Worm (Caenorhabditis elegans): ENCODE results near the gene srab-3.

The srab-3 gene

DNA sequence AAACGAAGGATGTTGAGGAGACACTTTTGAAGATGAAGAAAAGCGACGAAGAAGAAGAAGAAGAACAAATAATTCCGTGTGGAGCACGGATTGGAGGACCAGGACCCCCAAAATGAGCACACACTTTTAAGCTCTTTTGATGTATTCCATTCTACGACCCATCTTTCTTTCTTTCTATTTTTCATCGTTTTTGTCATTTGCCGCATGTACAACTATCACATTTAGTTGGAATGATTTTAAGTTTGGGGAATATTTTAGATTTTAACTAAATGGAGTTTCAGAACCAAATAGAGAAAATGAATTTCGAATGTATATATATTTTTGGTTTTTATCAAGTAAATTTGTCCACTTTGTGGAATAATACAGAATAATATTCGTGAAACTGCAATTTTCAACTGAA is 8.8 kb downstream of the srab-3 start, which contains the start of gene unc-46:
Gene unc-46 (minus strand): TSS at position 101 of the 400 bp plus-strand sequence.
- no peak for TF ChIP-seq unc-62 (GFP tag; optimal IDR thresholded peaks at IDR 0.05)

DNA sequence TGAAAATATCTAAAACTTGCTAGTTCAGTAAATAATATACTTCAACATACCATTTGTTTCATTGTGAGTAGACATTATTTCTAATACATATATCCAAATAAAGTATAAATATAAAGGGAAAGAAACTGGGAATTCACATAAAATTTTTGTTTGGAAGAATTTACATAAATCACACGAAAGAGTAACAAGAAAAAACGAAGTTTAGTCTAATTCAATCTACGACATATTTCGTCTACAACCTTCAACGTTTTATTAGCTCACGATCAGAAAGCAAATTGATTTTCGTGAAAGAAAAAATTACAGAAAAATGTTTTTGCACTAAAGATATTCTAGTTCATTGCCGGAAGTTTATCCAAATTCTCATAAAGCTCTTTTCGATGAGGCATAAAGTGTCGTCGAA is 10.7 kb downstream of the srab-3 start, which contains the start of gene C04F5.2:
Gene C04F5.2 (minus strand): TSS at position 101 of the 400 bp plus-strand sequence.
- TF ChIP-seq unc-62 (GFP tag; optimal IDR thresholded peaks at IDR 0.05): no peak

DNA sequence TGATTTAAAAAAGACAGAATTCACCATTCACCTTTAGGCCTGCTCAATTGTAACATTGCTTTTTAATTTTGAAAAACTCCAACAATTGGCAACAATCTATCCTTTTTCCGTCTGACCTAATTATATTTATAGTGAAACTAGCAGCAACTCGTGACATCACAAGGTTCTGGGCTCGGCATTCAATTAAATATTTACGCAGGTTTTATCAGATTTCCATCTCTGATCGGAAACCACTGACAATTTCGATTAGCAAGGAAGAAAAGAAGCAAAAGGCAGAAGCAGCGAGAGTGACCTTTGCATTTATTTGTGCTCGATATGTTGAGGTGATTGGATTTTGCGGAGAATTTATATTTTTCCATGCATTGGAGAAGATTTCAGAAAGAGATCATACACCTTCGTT is 17.3 kb downstream of the srab-3 start:
- TF ChIP-seq unc-62 (GFP tag; optimal IDR thresholded peaks at IDR 0.05): no peak

- TF ChIP-seq unc-62 (GFP tag; optimal IDR thresholded peaks at IDR 0.05): no peak
These were observed 18.1 kb downstream of the srab-3 start, which contains the start of gene glb-32 for ce11 chrV:5089497-5090134. glb-32 (minus strand) TSS chrV:5089547.

DNA sequence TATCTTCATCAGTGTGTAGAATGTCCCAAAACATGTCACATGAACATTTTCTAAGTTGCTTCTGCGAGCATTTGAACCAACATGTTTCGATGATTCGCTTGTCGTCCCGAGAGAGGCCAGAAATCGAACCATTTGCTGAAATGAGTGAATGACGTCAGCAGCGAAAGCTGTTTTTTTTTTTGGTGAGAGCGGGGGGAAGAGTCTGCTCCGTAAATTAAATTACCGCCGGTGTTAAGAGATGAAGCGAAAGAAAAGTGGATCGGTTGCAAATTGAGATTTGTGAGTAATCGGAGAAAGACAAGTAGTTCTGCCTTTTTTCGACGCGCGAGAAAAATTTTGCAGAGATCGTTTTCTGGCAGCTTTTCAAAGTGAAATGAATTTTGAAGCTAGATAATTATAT is 19.4 kb downstream of the srab-3 start:
- TF ChIP-seq unc-62 (GFP tag; optimal IDR thresholded peaks at IDR 0.05): no peak

DNA sequence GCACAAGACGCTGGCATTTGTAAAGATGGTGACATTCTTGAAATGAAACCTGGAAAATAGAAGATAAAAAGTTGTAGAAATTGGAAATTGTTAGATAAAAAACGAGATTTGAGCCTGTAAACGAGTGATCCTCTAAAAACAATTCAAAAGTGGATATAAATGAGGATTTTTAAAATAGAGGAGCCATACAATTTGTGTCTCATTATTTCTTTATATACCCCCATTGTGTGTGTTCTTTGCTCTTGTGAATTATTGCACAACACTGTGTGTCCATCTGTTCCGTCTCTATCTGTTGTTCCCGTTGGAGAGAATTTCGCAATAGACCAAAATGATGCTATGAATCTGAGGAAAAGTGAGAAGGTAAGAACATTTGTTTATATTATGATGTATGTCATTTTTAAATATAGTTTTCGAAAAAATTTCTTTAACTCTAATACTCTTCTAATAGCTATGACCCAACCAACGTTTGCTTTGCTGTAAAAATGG is 20.8 kb downstream of the srab-3 start, which contains the start of gene Y58A7A.5:
Gene Y58A7A.5 (minus strand): TSS at position 51 of the 486 bp plus-strand sequence.
- TF ChIP-seq unc-62 (GFP tag; optimal IDR thresholded peaks at IDR 0.05): no peak

DNA sequence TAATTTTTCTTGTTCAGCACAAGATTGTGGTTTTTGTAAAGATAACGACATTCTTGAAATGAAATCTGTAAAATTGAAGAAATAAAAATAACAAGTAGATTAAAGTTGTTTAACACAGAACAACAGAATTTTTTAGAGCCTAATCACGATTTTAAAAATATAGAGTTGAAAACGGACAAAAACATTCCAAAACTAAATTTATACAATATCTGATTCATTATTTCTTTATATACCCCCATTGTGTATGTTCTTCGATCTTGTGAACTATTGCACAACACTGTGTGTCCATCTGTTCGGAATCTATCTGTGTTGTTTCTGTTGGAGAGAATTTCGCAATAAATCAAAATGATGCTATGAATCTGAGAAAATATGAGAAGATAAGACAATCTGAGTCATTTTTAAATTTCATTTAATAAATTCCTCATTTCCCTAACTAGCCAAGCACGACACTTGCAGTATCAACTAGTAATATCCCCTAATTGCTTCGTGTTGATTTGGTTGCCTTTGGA is 22.7 kb downstream of the srab-3 start, which contains the start of gene Y58A7A.4:
Gene Y58A7A.4 (minus strand): TSS at position 51 of the 509 bp plus-strand sequence.
- no peak for TF ChIP-seq unc-62 (GFP tag; optimal IDR thresholded peaks at IDR 0.05)

- TF ChIP-seq unc-62 (GFP tag; optimal IDR thresholded peaks at IDR 0.05): no peak
These were observed 26.8 kb downstream of the srab-3 start, which contains the start of gene Y58A7A.3 for ce11 chrV:5080853-5081338. Y58A7A.3 (minus strand) TSS chrV:5080903.

ce11 chrV:5072082-5072481 is 35.6 kb downstream of the srab-3 start, which contains the start of gene Y58A7A.2:
Y58A7A.2 (minus strand) TSS chrV:5072182.
- TF ChIP-seq unc-62 (GFP tag; optimal IDR thresholded peaks at IDR 0.05): no peak

DNA sequence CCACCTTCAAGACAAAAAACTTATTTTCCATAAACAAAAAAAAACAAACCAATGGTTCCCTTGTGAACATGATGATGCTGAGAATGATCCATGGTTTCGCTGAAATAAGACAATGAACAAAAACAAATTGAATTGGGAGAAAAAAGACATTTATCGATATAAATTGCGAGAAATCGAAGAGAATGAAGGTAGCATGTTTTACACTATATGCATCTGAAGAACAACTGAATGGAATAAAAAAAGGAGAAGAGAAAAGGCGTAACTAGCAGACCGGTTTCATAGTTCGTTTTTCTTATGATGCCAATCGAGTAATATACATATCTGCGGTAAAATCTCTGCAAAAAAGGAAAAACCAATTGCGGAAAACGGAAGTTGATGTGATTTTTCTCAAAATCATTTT is 38.3 kb downstream of the srab-3 start, which contains the start of gene Y58A7A.1:
Gene Y58A7A.1 (minus strand): TSS at position 101 of the 400 bp plus-strand sequence.
- no peak for TF ChIP-seq unc-62 (GFP tag; optimal IDR thresholded peaks at IDR 0.05)

DNA sequence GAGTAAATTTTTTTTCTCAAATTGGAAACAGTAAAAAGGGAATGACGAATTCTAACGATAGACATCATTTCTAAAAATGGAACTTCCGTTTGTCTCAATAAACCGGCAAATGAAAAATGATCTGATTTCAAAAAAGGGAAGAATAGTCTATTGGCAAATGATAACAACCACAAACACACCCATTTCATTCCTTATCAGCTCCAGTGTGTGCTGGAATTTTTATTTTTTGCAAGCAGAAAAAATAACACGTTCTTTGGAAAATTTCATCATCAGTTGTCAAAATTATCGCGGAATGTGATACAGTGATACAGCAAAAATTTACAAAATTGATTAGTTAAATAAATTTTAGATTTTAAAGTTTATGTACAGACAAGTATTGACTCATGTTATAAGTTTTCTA is 40.3 kb downstream of the srab-3 start:
- no peak for TF ChIP-seq unc-62 (GFP tag; optimal IDR thresholded peaks at IDR 0.05)

DNA sequence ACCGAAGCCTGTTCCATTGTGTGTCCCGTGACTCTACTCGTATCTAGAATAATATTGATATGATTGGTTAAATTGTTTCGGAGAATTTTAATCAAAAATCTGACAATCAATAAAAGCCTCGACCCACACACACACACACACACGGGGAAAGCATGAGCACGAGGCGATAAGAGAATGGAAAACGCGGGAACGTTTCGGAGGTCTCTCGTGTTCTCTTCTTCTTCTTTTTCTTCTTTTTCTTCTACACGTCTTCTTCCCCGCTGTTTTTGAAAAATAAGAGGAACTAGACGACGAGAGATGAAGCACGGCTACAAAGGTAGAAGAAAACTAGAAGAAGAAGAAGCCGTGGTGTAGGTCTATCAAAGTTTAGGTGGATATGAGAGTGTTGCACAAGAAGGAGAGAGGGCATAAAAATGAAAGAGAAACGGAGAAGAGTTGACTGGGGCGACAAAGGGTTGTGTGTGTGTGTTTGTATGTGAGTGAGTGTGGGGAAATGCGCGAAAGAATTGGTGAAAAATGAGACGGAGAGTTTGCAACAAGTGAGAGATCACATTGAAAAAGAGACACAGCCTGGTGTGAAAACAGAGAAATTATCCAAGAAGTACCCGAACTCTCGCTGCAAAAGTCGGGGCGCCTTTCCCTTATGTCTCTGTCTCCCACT is 42.8 kb downstream of the srab-3 start, which contains the start of gene mlk-1:
Gene mlk-1 (minus strand): TSS at position 51 of the 661 bp plus-strand sequence.
- TF ChIP-seq unc-62 (GFP tag; optimal IDR thresholded peaks at IDR 0.05): no peak
